Worm (Caenorhabditis elegans): ENCODE measurements around the gene gur-4.

The gur-4 gene

ce11 chrII:14095875-14096274 is 8.7 kb upstream of the gur-4 start:
- TF ChIP-seq F49E8.2 (tag; optimal IDR thresholded peaks at IDR 0.05; ENCODE audit: insufficient read depth) = no peak
- TF ChIP-seq egrh-3 (GFP tag; IDR thresholded peaks at IDR 0.05) = peak; percentile 44; the same call in 1 of the 2 replicates
- TF ChIP-seq zfh-2 (GFP tag; conservative IDR thresholded peaks at IDR 0.05) = peak; percentile 69

ce11 chrII:14096814-14097213 is 7.8 kb upstream of the gur-4 start:
- peak; percentile 81 for TF ChIP-seq zfh-2 (GFP tag; conservative IDR thresholded peaks at IDR 0.05)
- TF ChIP-seq zim-3 (tag; optimal IDR thresholded peaks at IDR 0.05) = no peak
- no peak for TF ChIP-seq snpc-4 (GFP tag; optimal IDR thresholded peaks at IDR 0.05)
- TF ChIP-seq snpc-4 (tag; optimal IDR thresholded peaks at IDR 0.05) = peak in 2 of 4 experiments; percentile 26 to 46
- TF ChIP-seq egrh-3 (GFP tag; IDR thresholded peaks at IDR 0.05) = peak; percentile 35; the same call in 1 of the 2 replicates

ce11 chrII:14097518-14097917 is 7.1 kb upstream of the gur-4 start, which contains the start of gene Y39G8C.2:
Gene Y39G8C.2 (minus strand): TSS chrII:14097618.
- TF ChIP-seq F57C9.4 (tag; optimal IDR thresholded peaks at IDR 0.05) (no peak), pha-4 (tag; optimal IDR thresholded peaks at IDR 0.05) (no peak), Y53F4B.3 (GFP tag; IDR thresholded peaks at IDR 0.05) (no peak), Y53G8AR.9 (GFP tag; conservative IDR thresholded peaks at IDR 0.05) (no peak), Y67H2A.10 (GFP tag; conservative IDR thresholded peaks at IDR 0.05) (no peak), hlh-12 (tag; optimal IDR thresholded peaks at IDR 0.05) (no peak), K11D2.4 (GFP tag; IDR thresholded peaks at IDR 0.05) (no peak), dpff-1 (tag; optimal IDR thresholded peaks at IDR 0.05) (no peak), ztf-22 (GFP tag; optimal IDR thresholded peaks at IDR 0.05) (no peak)

DNA sequence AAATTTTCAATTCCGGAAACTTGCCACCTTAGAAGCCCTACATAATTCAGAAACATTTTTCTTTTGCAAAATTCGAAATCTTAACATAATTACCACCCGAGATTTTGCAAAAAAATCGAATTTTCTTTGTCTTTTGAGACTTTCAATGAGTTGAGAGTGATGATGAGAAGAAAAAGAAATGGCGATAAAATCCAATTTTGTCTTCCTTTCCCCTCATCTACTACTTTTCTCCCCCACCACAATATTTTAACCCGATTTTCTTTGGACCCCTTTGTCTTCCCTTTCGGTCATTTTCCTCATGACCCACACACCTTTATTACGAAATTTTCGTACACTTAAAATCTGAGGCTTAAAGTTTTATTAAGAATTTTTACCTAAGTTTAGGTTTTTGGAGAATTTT is 6.2 kb upstream of the gur-4 start:
- TF ChIP-seq ceh-79 (tag; optimal IDR thresholded peaks at IDR 0.05) (no peak), hlh-26 (GFP tag; conservative IDR thresholded peaks at IDR 0.05) (no peak), akir-1 (GFP tag; optimal IDR thresholded peaks at IDR 0.05) (no peak), T26A5.8 (tag; optimal IDR thresholded peaks at IDR 0.05) (no peak), tbp1 (GFP tag; optimal IDR thresholded peaks at IDR 0.05) (no peak), F33H1.4 (GFP tag; IDR thresholded peaks at IDR 0.05) (no peak), dox-1 (GFP tag; IDR thresholded peaks at IDR 0.05) (no peak), hsf-1 (GFP tag; IDR thresholded peaks at IDR 0.05) (no peak), ets-4 (GFP tag; optimal IDR thresholded peaks at IDR 0.05) (no peak)

- TF ChIP-seq Y53F4B.3 (GFP tag; IDR thresholded peaks at IDR 0.05) = no peak
- no peak for TF ChIP-seq Y67H2A.10 (GFP tag; conservative IDR thresholded peaks at IDR 0.05)
- TF ChIP-seq ekl-4 (GFP tag; IDR thresholded peaks at IDR 0.05) = no peak
- no peak for TF ChIP-seq mes-4 (tag; optimal IDR thresholded peaks at IDR 0.05)
- no peak for TF ChIP-seq nfya-1 (tag; optimal IDR thresholded peaks at IDR 0.05; ENCODE audit: borderline replicate concordance, insufficient read depth)
- TF ChIP-seq snpc-1.1 (tag; optimal IDR thresholded peaks at IDR 0.05; ENCODE audit: insufficient read depth) = no peak
These were observed 3.6 kb upstream of the gur-4 start, which contains the start of gene bkip-1 for ce11 chrII:14100963-14101362. Gene bkip-1 (plus strand): TSS chrII:14101263.

DNA sequence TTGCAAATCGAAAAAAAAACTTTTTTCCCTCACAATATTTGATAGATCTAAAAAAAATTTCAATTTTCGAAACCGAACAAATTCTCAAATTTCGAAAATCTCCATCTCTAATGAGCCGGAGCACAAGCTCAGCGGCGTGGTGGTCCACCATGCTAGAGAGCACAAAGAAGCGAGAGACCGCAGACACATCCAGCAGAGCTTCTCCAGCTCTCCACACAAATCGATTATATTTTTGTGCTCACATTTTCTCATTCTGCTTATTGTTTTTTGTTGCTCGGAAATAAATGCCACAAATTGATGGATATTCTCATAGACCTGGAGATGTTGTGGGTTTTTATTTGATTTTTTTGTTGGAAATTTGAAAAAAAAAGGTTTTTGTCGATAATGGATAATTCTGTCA is 2.5 kb upstream of the gur-4 start:
- TF ChIP-seq lir-1 (GFP tag; conservative IDR thresholded peaks at IDR 0.05) (no peak), bed-1 (GFP tag; IDR thresholded peaks at IDR 0.05) (no peak), hmg-1.2 (GFP tag; IDR thresholded peaks at IDR 0.05) (peak; percentile 37; the same call in 1 of the 2 replicates), aptf-3 (GFP tag; IDR thresholded peaks at IDR 0.05) (no peak), efl-1 (GFP tag; optimal IDR thresholded peaks at IDR 0.05) (no peak), cebp-1 (GFP tag; IDR thresholded peaks at IDR 0.05) (no peak), cebp-1 (tag; optimal IDR thresholded peaks at IDR 0.05) (no peak), lin-35 (GFP tag; optimal IDR thresholded peaks at IDR 0.05) (no peak)

Data from whole organism, young adult.